Fruit fly (Drosophila melanogaster) whole organism, pupa: ENCODE data around the gene RluA-1.
A peak's percentile ranks its signal among the peaks of the same experiment; 100 is the strongest.

Source experiments
- CG10348 ChIP-seq: fragments of 200-800 bp; sonication (Bioruptor generic); IDR thresholded peaks from 2 replicates; pipeline ENCODE4 v1.3.6; 2022; ENCODE audit warnings: missing biosample characterization, missing genetic modification characterization
- CG12605 ChIP-seq: fragments of 200-800 bp; sonication (Bioruptor generic); IDR thresholded peaks from 2 replicates; pipeline ENCODE4 v1.3.6; 2022; ENCODE audit warnings: missing biosample characterization, missing genetic modification characterization
- CG13204 ChIP-seq: fragments of 200-800 bp; sonication (Bioruptor generic); optimal IDR thresholded peaks from 2 replicates; lab custom pipeline; 2018; ENCODE audit warnings: missing biosample characterization, mild to moderate bottlenecking, missing genetic modification characterization, moderate library complexity
- CG14655 ChIP-seq: fragments of 200-800 bp; sonication (Bioruptor generic); optimal IDR thresholded peaks from 3 replicates; lab custom pipeline; 2017; ENCODE audit warnings: mild to moderate bottlenecking, missing biosample characterization, missing genetic modification reagents, missing genetic modification characterization
- CG15710 ChIP-seq: fragments of 200-800 bp; sonication (Bioruptor generic); optimal IDR thresholded peaks from 2 replicates; lab custom pipeline; 2018; ENCODE audit warnings: missing biosample characterization, mild to moderate bottlenecking, missing genetic modification characterization, moderate library complexity
- CG17806 ChIP-seq: fragments of 200-800 bp; sonication (Bioruptor generic); optimal IDR thresholded peaks from 2 replicates; lab custom pipeline; 2018; ENCODE audit warnings: missing biosample characterization, mild to moderate bottlenecking, missing genetic modification characterization, moderate library complexity
- CG32121 ChIP-seq: fragments of 200-800 bp; sonication (Bioruptor generic); IDR thresholded peaks from 2 replicates; pipeline ENCODE4 v1.3.6; 2022; ENCODE audit warnings: missing biosample characterization, missing genetic modification characterization
- CG34367 ChIP-seq: fragments of 200-800 bp; sonication (Bioruptor generic); optimal IDR thresholded peaks from 2 replicates; lab custom pipeline; 2018; ENCODE audit warnings: missing biosample characterization, mild to moderate bottlenecking, missing genetic modification characterization
- CG4496 ChIP-seq: fragments of 200-800 bp; sonication (Bioruptor generic); IDR thresholded peaks from 3 replicates; pipeline ENCODE4 v1.3.6; 2022; ENCODE audit warnings: missing biosample characterization, missing genetic modification characterization
- CG8159 ChIP-seq: fragments of 200-800 bp; sonication (Bioruptor generic); optimal IDR thresholded peaks from 3 replicates; lab custom pipeline; 2018; ENCODE audit warnings: missing biosample characterization, mild to moderate bottlenecking, missing genetic modification characterization, moderate library complexity
- CG8301 ChIP-seq: fragments of 200-800 bp; sonication (Bioruptor generic); optimal IDR thresholded peaks from 2 replicates; lab custom pipeline; 2018; ENCODE audit warnings: missing biosample characterization, mild to moderate bottlenecking, missing genetic modification characterization
- CG9948 ChIP-seq: fragments of 200-800 bp; sonication (Bioruptor generic); optimal IDR thresholded peaks from 2 replicates; lab custom pipeline; 2018; ENCODE audit warnings: missing biosample characterization, mild to moderate bottlenecking, missing genetic modification characterization, moderate library complexity
- D1 ChIP-seq: fragments of 200-800 bp; sonication (Bioruptor generic); optimal IDR thresholded peaks from 2 replicates; lab custom pipeline; 2018; ENCODE audit warnings: missing biosample characterization, mild to moderate bottlenecking, missing genetic modification characterization, moderate library complexity
- EcR ChIP-seq: fragments of 200-800 bp; sonication (Bioruptor generic); optimal IDR thresholded peaks from 3 replicates; lab custom pipeline; 2019; ENCODE audit warnings: missing biosample characterization, missing genetic modification characterization, mild to moderate bottlenecking, moderate library complexity, missing genetic modification reagents
- Ets98B ChIP-seq: fragments of 200-800 bp; sonication (Bioruptor generic); IDR thresholded peaks from 2 replicates; pipeline ENCODE4 v1.3.6; 2022; ENCODE audit warnings: missing biosample characterization, missing genetic modification characterization
- Pif1A ChIP-seq: fragments of 200-800 bp; sonication (Bioruptor generic); optimal IDR thresholded peaks from 3 replicates; lab custom pipeline; 2016; ENCODE audit warnings: missing biosample characterization, missing genetic modification characterization
- Pif1B ChIP-seq: fragments of 200-800 bp; sonication (Bioruptor generic); optimal IDR thresholded peaks from 3 replicates; lab custom pipeline; 2016; ENCODE audit warnings: missing biosample characterization, missing genetic modification characterization
- Snoo ChIP-seq: fragments of 200-800 bp; sonication (Bioruptor generic); optimal IDR thresholded peaks from 3 replicates; lab custom pipeline; 2017; ENCODE audit warnings: missing biosample characterization, mild to moderate bottlenecking, missing genetic modification characterization, inconsistent platforms
- fd96Ca ChIP-seq: fragments of 200-800 bp; sonication (Bioruptor generic); IDR thresholded peaks from 3 replicates; pipeline ENCODE4 v1.3.6; 2022; ENCODE audit warnings: missing biosample characterization, missing genetic modification characterization
- gl ChIP-seq: fragments of 200-800 bp; sonication (Bioruptor generic); optimal IDR thresholded peaks from 2 replicates; lab custom pipeline; 2018; ENCODE audit warnings: missing biosample characterization, mild to moderate bottlenecking, missing genetic modification characterization
- rn ChIP-seq: fragments of 200-800 bp; sonication (Bioruptor generic); IDR thresholded peaks from 2 replicates; pipeline ENCODE4 v1.3.6; 2022; ENCODE audit warnings: missing biosample characterization, missing genetic modification characterization

RluA-1 gene

dm6 chr2L:10466865-10467270 lies 7.3 kb downstream of the RluA-1 start:
- TF ChIP-seq CG32121 (GFP tag; lab: Robert Waterston, UW) (0 out of 2 replicates have a peak, but pooled peaks have one; percentile 45), rn (no peak), Pif1B (GFP tag; lab: Kevin White, UChicago) (no peak), CG8159 (tag; lab: Kevin White, UChicago) (no peak), CG12605 (no peak), CG9948 (tag; lab: Kevin White, UChicago) (no peak), Pif1A (GFP tag; lab: Kevin White, UChicago) (peak; percentile 25), CG14655 (peak; percentile 59), EcR (GFP tag; lab: Kevin White, UChicago) (no peak), D1 (tag; lab: Kevin White, UChicago) (no peak), CG10348 (GFP tag; lab: Robert Waterston, UW) (no peak), CG15710 (tag; lab: Kevin White, UChicago) (no peak), CG34367 (tag; lab: Kevin White, UChicago) (no peak), fd96Ca (no peak), Ets98B (GFP tag; lab: Robert Waterston, UW) (no peak), CG4496 (GFP tag; lab: Robert Waterston, UW) (no peak), CG17806 (tag; lab: Kevin White, UChicago) (no peak), CG13204 (GFP tag; lab: Kevin White, UChicago) (no peak), gl (tag; lab: Kevin White, UChicago) (no peak), CG8301 (tag; lab: Kevin White, UChicago) (peak; percentile 38), Snoo (no peak)

dm6 chr2L:10458979-10459378 lies 15.2 kb downstream of the RluA-1 start:
- no peak for TF ChIP-seq fd96Ca
- no peak for TF ChIP-seq EcR (GFP tag; lab: Kevin White, UChicago)
- TF ChIP-seq CG32121 (GFP tag; lab: Robert Waterston, UW), result no peak
- no peak for TF ChIP-seq Ets98B (GFP tag; lab: Robert Waterston, UW)

dm6 chr2L:10457191-10457899 lies 16.8 kb downstream of the RluA-1 start, which contains the start of the genes LManI and LManII:
LManI (minus strand) TSS chr2L:10457241.
LManII (plus strand) TSS chr2L:10457658.
- TF ChIP-seq CG10348 (GFP tag; lab: Robert Waterston, UW) (no peak), CG9948 (tag; lab: Kevin White, UChicago) (no peak), CG15710 (tag; lab: Kevin White, UChicago) (no peak), CG8301 (tag; lab: Kevin White, UChicago) (no peak), CG12605 (peak; percentile 12; the same call in 1 of the 2 replicates), Pif1A (GFP tag; lab: Kevin White, UChicago) (no peak), Pif1B (GFP tag; lab: Kevin White, UChicago) (no peak), CG34367 (tag; lab: Kevin White, UChicago) (no peak)

- TF ChIP-seq gl (tag; lab: Kevin White, UChicago) (no peak), CG15710 (tag; lab: Kevin White, UChicago) (no peak), EcR (GFP tag; lab: Kevin White, UChicago) (no peak), CG10348 (GFP tag; lab: Robert Waterston, UW) (no peak), CG14655 (no peak), CG17806 (tag; lab: Kevin White, UChicago) (no peak), CG13204 (GFP tag; lab: Kevin White, UChicago) (no peak), CG4496 (GFP tag; lab: Robert Waterston, UW) (no peak), fd96Ca (no peak), CG12605 (no peak), D1 (tag; lab: Kevin White, UChicago) (no peak)
- TF ChIP-seq, all 21 proteins: peak for 0
Measured at dm6 chr2L:10455944-10456520, 18.1 kb downstream of the RluA-1 start.

- TF ChIP-seq CG9948 (tag; lab: Kevin White, UChicago) (no peak), Pif1A (GFP tag; lab: Kevin White, UChicago) (no peak), CG32121 (GFP tag; lab: Robert Waterston, UW) (no peak), CG12605 (no peak), EcR (GFP tag; lab: Kevin White, UChicago) (no peak), CG17806 (tag; lab: Kevin White, UChicago) (no peak), Ets98B (GFP tag; lab: Robert Waterston, UW) (no peak), CG4496 (GFP tag; lab: Robert Waterston, UW) (no peak), Pif1B (GFP tag; lab: Kevin White, UChicago) (no peak), CG14655 (no peak), gl (tag; lab: Kevin White, UChicago) (no peak), D1 (tag; lab: Kevin White, UChicago) (no peak), CG34367 (tag; lab: Kevin White, UChicago) (no peak), rn (no peak), fd96Ca (no peak), Snoo (no peak), CG10348 (GFP tag; lab: Robert Waterston, UW) (no peak), CG15710 (tag; lab: Kevin White, UChicago) (no peak)
Measured at dm6 chr2L:10452296-10452695, 21.9 kb downstream of the RluA-1 start, which contains the start of gene ppk10. ppk10 (minus strand) TSS chr2L:10452396.
